Worm (Caenorhabditis elegans) whole organism, late embryonic: ENCODE results near the gene F47G3.1.

Source experiments
- F13H6.1 ChIP-seq: sonication (generic microtip); optimal IDR thresholded peaks from 2 replicates; lab custom pipeline; 2016; ENCODE audit warnings: missing genetic modification characterization, missing compliant biosample characterization
- ahr-1 ChIP-seq: sonication (generic microtip); optimal IDR thresholded peaks from 2 replicates; lab custom pipeline; 2016; ENCODE audit warnings: missing genetic modification characterization, missing compliant biosample characterization
- ceh-18 ChIP-seq: sonication (generic microtip); optimal IDR thresholded peaks from 2 replicates; lab custom pipeline; 2016; ENCODE audit warnings: missing genetic modification characterization, missing compliant biosample characterization
- ceh-19 ChIP-seq: fragments of 200-800 bp; sonication (Bioruptor generic); optimal IDR thresholded peaks from 2 replicates; lab custom pipeline; 2018; ENCODE audit warnings: mild to moderate bottlenecking, missing genetic modification characterization, missing compliant biosample characterization
- ceh-2 ChIP-seq: sonication (generic microtip); optimal IDR thresholded peaks from 2 replicates; lab custom pipeline; 2016; ENCODE audit warnings: missing genotype, missing genetic modification characterization, missing compliant biosample characterization
- ceh-24 ChIP-seq: sonication (generic microtip); optimal IDR thresholded peaks from 2 replicates; lab custom pipeline; 2016; ENCODE audit warnings: mild to moderate bottlenecking, missing genetic modification characterization, missing compliant biosample characterization
- ceh-31 ChIP-seq: sonication (generic microtip); optimal IDR thresholded peaks from 2 replicates; lab custom pipeline; 2016; ENCODE audit warnings: missing genetic modification characterization, missing compliant biosample characterization
- ceh-34 ChIP-seq: sonication (generic microtip); optimal IDR thresholded peaks from 2 replicates; lab custom pipeline; 2016; ENCODE audit warnings: mild to moderate bottlenecking, missing genetic modification characterization, missing compliant biosample characterization
- ceh-48 ChIP-seq: sonication (generic microtip); optimal IDR thresholded peaks from 2 replicates; lab custom pipeline; 2016; ENCODE audit warnings: missing genetic modification characterization, inconsistent platforms, missing compliant biosample characterization
- dmd-4 ChIP-seq: sonication (generic microtip); optimal IDR thresholded peaks from 2 replicates; lab custom pipeline; 2016; ENCODE audit warnings: borderline replicate concordance, missing genetic modification characterization, missing compliant biosample characterization
- dve-1 ChIP-seq: sonication (generic microtip); optimal IDR thresholded peaks from 2 replicates; lab custom pipeline; 2017; ENCODE audit warnings: antibody characterized with exemption, mild to moderate bottlenecking, missing genetic modification characterization, missing compliant biosample characterization
- elt-2 ChIP-seq: sonication (generic microtip); optimal IDR thresholded peaks from 2 replicates; lab custom pipeline; 2016; ENCODE audit warnings: missing genetic modification reagents, missing genetic modification characterization, missing compliant biosample characterization
- ets-4 ChIP-seq: sonication (generic microtip); optimal IDR thresholded peaks from 2 replicates; lab custom pipeline; 2016; ENCODE audit warnings: missing genetic modification characterization, missing compliant biosample characterization
- eyg-1 ChIP-seq: sonication (generic microtip); optimal IDR thresholded peaks from 2 replicates; lab custom pipeline; 2016; ENCODE audit warnings: missing genotype, missing genetic modification characterization, missing compliant biosample characterization
- gmeb-2 ChIP-seq: sonication (generic microtip); optimal IDR thresholded peaks from 2 replicates; lab custom pipeline; 2016; ENCODE audit warnings: missing genetic modification characterization, inconsistent platforms, missing compliant biosample characterization
- hlh-13 ChIP-seq: fragments of 200-800 bp; sonication (Bioruptor generic); optimal IDR thresholded peaks from 2 replicates; lab custom pipeline; 2018; ENCODE audit warnings: mild to moderate bottlenecking, missing genetic modification characterization, missing compliant biosample characterization
- hlh-15 ChIP-seq: sonication (generic microtip); optimal IDR thresholded peaks from 2 replicates; lab custom pipeline; 2016; ENCODE audit warnings: missing genetic modification characterization, missing compliant biosample characterization
- hlh-30 ChIP-seq: sonication (generic microtip); optimal IDR thresholded peaks from 2 replicates; lab custom pipeline; 2017; ENCODE audit warnings: antibody characterized with exemption, missing genetic modification characterization, missing compliant biosample characterization; ENCODE audit not compliant: insufficient read depth
- hlh-8 ChIP-seq: sonication (generic microtip); optimal IDR thresholded peaks from 2 replicates; lab custom pipeline; 2016; ENCODE audit warnings: missing genotype, missing genetic modification characterization, missing compliant biosample characterization
- madf-2 ChIP-seq: sonication (generic microtip); optimal IDR thresholded peaks from 2 replicates; lab custom pipeline; 2017; ENCODE audit warnings: missing genetic modification characterization, missing compliant biosample characterization
- mec-3 ChIP-seq: sonication (generic microtip); optimal IDR thresholded peaks from 2 replicates; lab custom pipeline; 2016; ENCODE audit warnings: borderline replicate concordance, missing genetic modification characterization, missing compliant biosample characterization
- nfya-1 ChIP-seq: sonication (generic microtip); optimal IDR thresholded peaks from 2 replicates; lab custom pipeline; 2017; ENCODE audit warnings: missing genetic modification characterization, mild to moderate bottlenecking, missing compliant biosample characterization, antibody characterized with exemption, moderate library complexity
- nhr-11 ChIP-seq: fragments of 150-350 bp; optimal IDR thresholded peaks from 2 replicates; lab custom pipeline; 2014; ENCODE audit warnings: missing biosample characterization, missing genetic modification characterization
- pros-1 ChIP-seq: fragments of 150-350 bp; optimal IDR thresholded peaks from 2 replicates; lab custom pipeline; 2014; ENCODE audit warnings: missing biosample characterization, missing genetic modification reagents, missing genetic modification characterization
- ref-2 ChIP-seq: sonication (generic microtip); optimal IDR thresholded peaks from 2 replicates; lab custom pipeline; 2016; ENCODE audit warnings: missing genetic modification characterization, missing compliant biosample characterization
- rnt-1 ChIP-seq: sonication (generic microtip); optimal IDR thresholded peaks from 2 replicates; lab custom pipeline; 2016; ENCODE audit warnings: missing genetic modification characterization, missing compliant biosample characterization
- sdc-2 ChIP-seq: sonication (generic microtip); optimal IDR thresholded peaks from 2 replicates; lab custom pipeline; 2016; ENCODE audit warnings: missing genotype, missing genetic modification characterization, missing compliant biosample characterization
- sox-4 ChIP-seq: sonication (generic microtip); optimal IDR thresholded peaks from 2 replicates; lab custom pipeline; 2017; ENCODE audit warnings: mild to moderate bottlenecking, missing genetic modification characterization, inconsistent platforms, missing compliant biosample characterization
- syd-9 ChIP-seq: sonication (generic microtip); optimal IDR thresholded peaks from 2 replicates; lab custom pipeline; 2016; ENCODE audit warnings: mild to moderate bottlenecking, missing genetic modification characterization, moderate library complexity, missing compliant biosample characterization
- tbx-2 ChIP-seq: sonication (generic microtip); optimal IDR thresholded peaks from 2 replicates; lab custom pipeline; 2016; ENCODE audit warnings: missing genetic modification characterization, missing compliant biosample characterization
- unc-55 ChIP-seq: sonication (generic microtip); optimal IDR thresholded peaks from 2 replicates; lab custom pipeline; 2017; ENCODE audit warnings: missing biosample characterization, missing genetic modification reagents, missing genetic modification characterization
- zip-5 ChIP-seq: sonication (generic microtip); optimal IDR thresholded peaks from 2 replicates; lab custom pipeline; 2016; ENCODE audit warnings: missing genetic modification characterization, missing compliant biosample characterization
- ztf-16 ChIP-seq: sonication (generic microtip); optimal IDR thresholded peaks from 2 replicates; lab custom pipeline; 2017; ENCODE audit warnings: missing genetic modification characterization, missing compliant biosample characterization

Gene F47G3.1

ce11 chrX:2422123-2422522, 36.6 kb downstream of the F47G3.1 start:
- TF ChIP-seq ceh-19 (GFP tag; lab: Kevin White, UChicago), result no peak

ce11 chrX:2425284-2425683, 39.7 kb downstream of the F47G3.1 start:
- no peak for TF ChIP-seq sox-4 (tag; lab: Kevin White, UChicago)
- TF ChIP-seq mec-3 (tag; lab: Kevin White, UChicago), result no peak
- TF ChIP-seq ahr-1 (tag; lab: Kevin White, UChicago), result no peak
- TF ChIP-seq ceh-18, result no peak
- no peak for TF ChIP-seq nhr-11
- no peak for TF ChIP-seq hlh-8 (tag; lab: Kevin White, UChicago)

- TF ChIP-seq ceh-24 (no peak), zip-5 (tag; lab: Kevin White, UChicago) (no peak), ceh-34 (tag; lab: Kevin White, UChicago) (no peak), unc-55 (GFP tag; lab: Kevin White, UChicago) (peak; percentile 68), ceh-48 (tag; lab: Kevin White, UChicago) (no peak), gmeb-2 (tag; lab: Kevin White, UChicago) (no peak)
These were observed 41.4 kb downstream of the F47G3.1 start for ce11 chrX:2426932-2427331.

ce11 chrX:2427404-2427803, 41.9 kb downstream of the F47G3.1 start, which contains the start of gene gcy-31:
Gene gcy-31, minus strand, starts transcription at chrX:2427504.
- TF ChIP-seq hlh-15 (tag; lab: Kevin White, UChicago) (no peak), ref-2 (tag; lab: Kevin White, UChicago) (no peak), eyg-1 (no peak), gmeb-2 (tag; lab: Kevin White, UChicago) (no peak), unc-55 (GFP tag; lab: Kevin White, UChicago) (no peak), hlh-30 (tag; lab: Kevin White, UChicago) (no peak)

- TF ChIP-seq ztf-16 (tag; lab: Kevin White, UChicago), result no peak
These were observed 44.8 kb downstream of the F47G3.1 start for ce11 chrX:2430317-2430716.

ce11 chrX:2432459-2432858, 46.9 kb downstream of the F47G3.1 start:
- TF ChIP-seq madf-2 (tag; lab: Kevin White, UChicago) (peak; percentile 12), ceh-18 (peak; percentile 44), hlh-13 (GFP tag; lab: Kevin White, UChicago) (no peak), ref-2 (tag; lab: Kevin White, UChicago) (peak; percentile 39), rnt-1 (tag; lab: Kevin White, UChicago) (peak; percentile 69), ceh-31 (peak; percentile 72), hlh-8 (tag; lab: Kevin White, UChicago) (peak; percentile 51), unc-55 (GFP tag; lab: Kevin White, UChicago) (peak; percentile 15), hlh-30 (tag; lab: Kevin White, UChicago) (peak; percentile 53), syd-9 (tag; lab: Kevin White, UChicago) (peak; percentile 41), nhr-11 (no peak), ceh-34 (tag; lab: Kevin White, UChicago) (peak; percentile 81), ceh-2 (tag; lab: Kevin White, UChicago) (peak; percentile 64), sdc-2 (tag; lab: Kevin White, UChicago) (peak; percentile 63), ets-4 (tag; lab: Kevin White, UChicago) (peak; percentile 4), dmd-4 (peak; percentile 49), dve-1 (no peak), pros-1 (tag; lab: Kevin White, UChicago) (peak; percentile 43), F13H6.1 (tag; lab: Kevin White, UChicago) (peak; percentile 36), nfya-1 (tag; lab: Kevin White, UChicago) (peak; percentile 75), elt-2 (tag; lab: Kevin White, UChicago) (peak; percentile 59), ahr-1 (tag; lab: Kevin White, UChicago) (no peak), eyg-1 (peak; percentile 20), ztf-16 (tag; lab: Kevin White, UChicago) (no peak), tbx-2 (peak; percentile 73)
